In genomic region chrX:7299399-7300355, dm6 we compare ENCODE assay signal across 6 fruit fly cellular contexts.
A peak's percentile ranks its signal among the peaks of the same experiment; 100 is the strongest.
TF ChIP-seq lines count a peak whose summit lies in the region.

No protein-coding gene starts in this region.

- no peak for TF ChIP-seq CTCF in whole organism, embryonic (GFP tag; optimal IDR thresholded peaks at IDR 0.05; lab: Kevin White, UChicago)

TF ChIP-seq in whole organism, 6 proteins besides CTCF, POLR2A, EP300 and RAD21:
- TF ChIP-seq CG8478 (optimal IDR thresholded peaks at IDR 0.05; lab: Kevin White, UChicago) (no peak), Dll (optimal IDR thresholded peaks at IDR 0.05; lab: Kevin White, UChicago) (peak; percentile 68)
TF ChIP-seq in whole organism: peak in this region for 1.

TF ChIP-seq in whole organism, adult, 20 proteins besides CTCF, POLR2A, EP300 and RAD21 (continues in another document):
- no peak for TF ChIP-seq Clk (GFP tag; optimal IDR thresholded peaks at IDR 0.05; lab: Kevin White, UChicago)
- TF ChIP-seq CG7101 (tag; optimal IDR thresholded peaks at IDR 0.05; lab: Kevin White, UChicago): peak; percentile 65
- TF ChIP-seq CG7045 (GFP tag; optimal IDR thresholded peaks at IDR 0.05; lab: Kevin White, UChicago): peak; percentile 3
- TF ChIP-seq CG1620 (GFP tag; optimal IDR thresholded peaks at IDR 0.05; lab: Kevin White, UChicago): peak; percentile 58
- peak; percentile 22 for TF ChIP-seq CG33017 (tag; optimal IDR thresholded peaks at IDR 0.05; lab: Kevin White, UChicago)
- peak; percentile 48 for TF ChIP-seq CG14711 (tag; optimal IDR thresholded peaks at IDR 0.05; lab: Kevin White, UChicago)
- no peak for TF ChIP-seq pad (GFP tag; optimal IDR thresholded peaks at IDR 0.05; lab: Kevin White, UChicago)
- TF ChIP-seq toe (GFP tag; optimal IDR thresholded peaks at IDR 0.05; lab: Kevin White, UChicago): peak; percentile 25
- peak; percentile 47 for TF ChIP-seq kay (GFP tag; lab: Kevin White, UChicago; ENCODE audit: borderline replicate concordance)
- peak; percentile 50 for TF ChIP-seq CG5204 (GFP tag; optimal IDR thresholded peaks at IDR 0.05; lab: Kevin White, UChicago)
- TF ChIP-seq bab1 (GFP tag; optimal IDR thresholded peaks at IDR 0.05; lab: Kevin White, UChicago): peak; percentile 36
- peak; percentile 53 for TF ChIP-seq Hr96 (GFP tag; optimal IDR thresholded peaks at IDR 0.05; lab: Kevin White, UChicago)
- TF ChIP-seq CG11617 (GFP tag; optimal IDR thresholded peaks at IDR 0.05; lab: Kevin White, UChicago): peak; percentile 40
- peak; percentile 46 for TF ChIP-seq Mnt (GFP tag; optimal IDR thresholded peaks at IDR 0.05; lab: Kevin White, UChicago)
- peak; percentile 54 for TF ChIP-seq Crg-1 (GFP tag; optimal IDR thresholded peaks at IDR 0.05; lab: Kevin White, UChicago)
- peak; percentile 2 for TF ChIP-seq tj (GFP tag; optimal IDR thresholded peaks at IDR 0.05; lab: Kevin White, UChicago)
- peak; percentile 30 for TF ChIP-seq CG12768 (GFP tag; optimal IDR thresholded peaks at IDR 0.05; lab: Kevin White, UChicago)

TF ChIP-seq in whole organism, embryonic, 481 proteins besides CTCF, POLR2A, EP300 and RAD21 (continues in another document):
- TF ChIP-seq Lpt (GFP tag; optimal IDR thresholded peaks at IDR 0.05; lab: Kevin White, UChicago) (no peak), nau (GFP tag; optimal IDR thresholded peaks at IDR 0.05; lab: Kevin White, UChicago) (no peak), CG2116 (GFP tag; optimal IDR thresholded peaks at IDR 0.05; lab: Kevin White, UChicago) (no peak), pan (optimal IDR thresholded peaks at IDR 0.05; lab: Kevin White, UChicago) (no peak), pan (GFP tag; optimal IDR thresholded peaks at IDR 0.05 in 1 of 2, IDR thresholded peaks at IDR 0.05 in 1 of 2) (peak in 1 of 2 experiments; percentile 52), CG30403 (GFP tag; optimal IDR thresholded peaks at IDR 0.05; lab: Kevin White, UChicago) (peak; percentile 65), GATAe (GFP tag; conservative IDR thresholded peaks at IDR 0.05; lab: Robert Waterston, UW) (no peak), Blimp-1 (GFP tag; optimal IDR thresholded peaks at IDR 0.05; lab: Kevin White, UChicago) (peak; percentile 38), CG6272 (GFP tag; IDR thresholded peaks at IDR 0.05; lab: Robert Waterston, UW) (0 out of 2 replicates have a peak, but pooled peaks have one; percentile 7), CG11085 (GFP tag; IDR thresholded peaks at IDR 0.05; lab: Robert Waterston, UW) (no peak), Mes4 (GFP tag; optimal IDR thresholded peaks at IDR 0.05; lab: Kevin White, UChicago) (no peak), Spps (tag; optimal IDR thresholded peaks at IDR 0.05; lab: Kevin White, UChicago) (peak; percentile 13), E2f2 (GFP tag; IDR thresholded peaks at IDR 0.05; lab: Robert Waterston, UW) (peak; percentile 27; the same call in 1 of the 2 replicates), CG1647 (GFP tag; optimal IDR thresholded peaks at IDR 0.05; lab: Kevin White, UChicago) (no peak), D19A (tag; optimal IDR thresholded peaks at IDR 0.05; lab: Kevin White, UChicago) (peak; percentile 30), da (GFP tag; optimal IDR thresholded peaks at IDR 0.05; lab: Kevin White, UChicago) (no peak), sisA (GFP tag; IDR thresholded peaks at IDR 0.05; lab: Robert Waterston, UW) (peak; percentile 46; the same call in 1 of the 2 replicates), CG12236 (GFP tag; optimal IDR thresholded peaks at IDR 0.05; lab: Kevin White, UChicago) (peak; percentile 74)

TF ChIP-seq in whole organism, prepupa, 60 proteins besides CTCF, POLR2A, EP300 and RAD21 (continues in another document):
- TF ChIP-seq Eip78C (GFP tag; lab: Kevin White, UChicago): peak; percentile 88
- TF ChIP-seq Ets96B (tag; optimal IDR thresholded peaks at IDR 0.05; lab: Kevin White, UChicago): peak; percentile 61
- peak; percentile 48 for TF ChIP-seq CG8632 (GFP tag; optimal IDR thresholded peaks at IDR 0.05; lab: Kevin White, UChicago)
- TF ChIP-seq esn (GFP tag; optimal IDR thresholded peaks at IDR 0.05; lab: Kevin White, UChicago): peak; percentile 67
- no peak for TF ChIP-seq Lpt (GFP tag; optimal IDR thresholded peaks at IDR 0.05; lab: Kevin White, UChicago)
- TF ChIP-seq svp (GFP tag; lab: Kevin White, UChicago): peak; percentile 81
- TF ChIP-seq Sox15 (GFP tag; optimal IDR thresholded peaks at IDR 0.05; lab: Kevin White, UChicago): peak; percentile 61
- peak; percentile 45 for TF ChIP-seq CG11762 (GFP tag; optimal IDR thresholded peaks at IDR 0.05; lab: Kevin White, UChicago; ENCODE audit: insufficient read depth)
- TF ChIP-seq CG6163 (GFP tag; IDR thresholded peaks at IDR 0.05; lab: Robert Waterston, UW): peak; percentile 65
- TF ChIP-seq Gug (GFP tag; IDR thresholded peaks at IDR 0.05; lab: Robert Waterston, UW): no peak
- no peak for TF ChIP-seq CG16779 (tag; optimal IDR thresholded peaks at IDR 0.05; lab: Kevin White, UChicago)
- peak; percentile 58 for TF ChIP-seq cyc (GFP tag; optimal IDR thresholded peaks at IDR 0.05; lab: Kevin White, UChicago)
- TF ChIP-seq topi (GFP tag; optimal IDR thresholded peaks at IDR 0.05; lab: Kevin White, UChicago): peak; percentile 68
- peak; percentile 50 for TF ChIP-seq CG6808 (GFP tag; optimal IDR thresholded peaks at IDR 0.05; lab: Kevin White, UChicago)
- TF ChIP-seq CG11294 (GFP tag; IDR thresholded peaks at IDR 0.05; lab: Robert Waterston, UW): peak; percentile 8
- TF ChIP-seq Met (GFP tag; optimal IDR thresholded peaks at IDR 0.05; lab: Kevin White, UChicago): peak; percentile 63
- peak; percentile 81 for TF ChIP-seq CG8119 (GFP tag; IDR thresholded peaks at IDR 0.05; lab: Robert Waterston, UW)
- TF ChIP-seq dsx (GFP tag; optimal IDR thresholded peaks at IDR 0.05; lab: Kevin White, UChicago; ENCODE audit: poor library complexity, severe bottlenecking): no peak
- TF ChIP-seq eg (GFP tag; IDR thresholded peaks at IDR 0.05; lab: Robert Waterston, UW): peak; percentile 68; the same call in 2 of the 3 replicates

TF ChIP-seq in whole organism, pupa, 21 proteins besides CTCF, POLR2A, EP300 and RAD21 (continues in another document):
- TF ChIP-seq EcR (GFP tag; optimal IDR thresholded peaks at IDR 0.05; lab: Kevin White, UChicago) (peak; percentile 34), Pif1A (GFP tag; optimal IDR thresholded peaks at IDR 0.05; lab: Kevin White, UChicago) (peak; percentile 52), CG4496 (GFP tag; IDR thresholded peaks at IDR 0.05; lab: Robert Waterston, UW) (no peak; the same call in 2 of the 3 replicates), Snoo (tag; optimal IDR thresholded peaks at IDR 0.05; lab: Kevin White, UChicago) (peak; percentile 19), rn (GFP tag; IDR thresholded peaks at IDR 0.05; lab: Robert Waterston, UW) (peak; percentile 22; the same call in 1 of the 2 replicates), Ets98B (GFP tag; IDR thresholded peaks at IDR 0.05; lab: Robert Waterston, UW) (peak; percentile 4), CG9948 (tag; optimal IDR thresholded peaks at IDR 0.05; lab: Kevin White, UChicago) (peak; percentile 55), CG8301 (tag; optimal IDR thresholded peaks at IDR 0.05; lab: Kevin White, UChicago) (peak; percentile 60), gl (tag; optimal IDR thresholded peaks at IDR 0.05; lab: Kevin White, UChicago) (no peak), CG8159 (tag; optimal IDR thresholded peaks at IDR 0.05; lab: Kevin White, UChicago) (peak; percentile 75), CG17806 (tag; optimal IDR thresholded peaks at IDR 0.05; lab: Kevin White, UChicago) (peak; percentile 60), CG13204 (GFP tag; optimal IDR thresholded peaks at IDR 0.05; lab: Kevin White, UChicago) (no peak), CG12605 (GFP tag; IDR thresholded peaks at IDR 0.05; lab: Robert Waterston, UW) (no peak; the same call in 1 of the 2 replicates), D1 (tag; optimal IDR thresholded peaks at IDR 0.05; lab: Kevin White, UChicago) (no peak), CG34367 (tag; optimal IDR thresholded peaks at IDR 0.05; lab: Kevin White, UChicago) (peak; percentile 44), CG10348 (GFP tag; IDR thresholded peaks at IDR 0.05; lab: Robert Waterston, UW) (0 out of 2 replicates have a peak, but pooled peaks have one; percentile 42), CG32121 (GFP tag; IDR thresholded peaks at IDR 0.05; lab: Robert Waterston, UW) (peak; percentile 46), CG14655 (GFP tag; optimal IDR thresholded peaks at IDR 0.05; lab: Kevin White, UChicago) (peak; percentile 67), Pif1B (GFP tag; optimal IDR thresholded peaks at IDR 0.05; lab: Kevin White, UChicago) (peak; percentile 8), CG15710 (tag; optimal IDR thresholded peaks at IDR 0.05; lab: Kevin White, UChicago) (peak; percentile 71)

TF ChIP-seq in whole organism, wandering third instar larva, 38 proteins besides CTCF, POLR2A, EP300 and RAD21 (continues in another document):
- TF ChIP-seq foxo (GFP tag; optimal IDR thresholded peaks at IDR 0.05; lab: Kevin White, UChicago) (peak; percentile 1 to 56), GATAd (GFP tag; optimal IDR thresholded peaks at IDR 0.05; lab: Kevin White, UChicago) (no peak), Mio (GFP tag; optimal IDR thresholded peaks at IDR 0.05; lab: Kevin White, UChicago) (no peak), rgr (GFP tag; optimal IDR thresholded peaks at IDR 0.05; lab: Kevin White, UChicago) (peak; percentile 54), lola (GFP tag; optimal IDR thresholded peaks at IDR 0.05; lab: Kevin White, UChicago) (no peak), jim (GFP tag; optimal IDR thresholded peaks at IDR 0.05; lab: Kevin White, UChicago) (no peak), dsf (GFP tag; optimal IDR thresholded peaks at IDR 0.05; lab: Kevin White, UChicago; ENCODE audit: borderline replicate concordance) (peak; percentile 5), OdsH (GFP tag; optimal IDR thresholded peaks at IDR 0.05; lab: Kevin White, UChicago) (peak; percentile 26), sage (GFP tag; optimal IDR thresholded peaks at IDR 0.05; lab: Kevin White, UChicago) (no peak), brk (GFP tag; optimal IDR thresholded peaks at IDR 0.05; lab: Kevin White, UChicago) (no peak), Hr83 (GFP tag; optimal IDR thresholded peaks at IDR 0.05; lab: Kevin White, UChicago; ENCODE audit: poor library complexity, severe bottlenecking) (no peak), HLH106 (tag; optimal IDR thresholded peaks at IDR 0.05; lab: Kevin White, UChicago) (peak; percentile 67), CG32264 (GFP tag; optimal IDR thresholded peaks at IDR 0.05; lab: Kevin White, UChicago) (no peak), h (GFP tag; optimal IDR thresholded peaks at IDR 0.05; lab: Kevin White, UChicago) (peak; percentile 43), dmrt93B (GFP tag; optimal IDR thresholded peaks at IDR 0.05; lab: Kevin White, UChicago) (peak; percentile 48), woc (GFP tag; optimal IDR thresholded peaks at IDR 0.05; lab: Kevin White, UChicago) (peak; percentile 30), N (GFP tag; optimal IDR thresholded peaks at IDR 0.05; lab: Kevin White, UChicago) (peak; percentile 70), fru (GFP tag; optimal IDR thresholded peaks at IDR 0.05; lab: Kevin White, UChicago) (peak; percentile 58), sv (GFP tag; optimal IDR thresholded peaks at IDR 0.05; lab: Kevin White, UChicago) (peak; percentile 29), tai (GFP tag; optimal IDR thresholded peaks at IDR 0.05; lab: Kevin White, UChicago) (no peak), Abd-B (GFP tag; optimal IDR thresholded peaks at IDR 0.05; lab: Kevin White, UChicago) (no peak), Hnf4 (GFP tag; optimal IDR thresholded peaks at IDR 0.05; lab: Kevin White, UChicago) (peak; percentile 48)
